Fruit fly (Drosophila melanogaster): ENCODE results near the gene CG12171.

Gene CG12171

DNA sequence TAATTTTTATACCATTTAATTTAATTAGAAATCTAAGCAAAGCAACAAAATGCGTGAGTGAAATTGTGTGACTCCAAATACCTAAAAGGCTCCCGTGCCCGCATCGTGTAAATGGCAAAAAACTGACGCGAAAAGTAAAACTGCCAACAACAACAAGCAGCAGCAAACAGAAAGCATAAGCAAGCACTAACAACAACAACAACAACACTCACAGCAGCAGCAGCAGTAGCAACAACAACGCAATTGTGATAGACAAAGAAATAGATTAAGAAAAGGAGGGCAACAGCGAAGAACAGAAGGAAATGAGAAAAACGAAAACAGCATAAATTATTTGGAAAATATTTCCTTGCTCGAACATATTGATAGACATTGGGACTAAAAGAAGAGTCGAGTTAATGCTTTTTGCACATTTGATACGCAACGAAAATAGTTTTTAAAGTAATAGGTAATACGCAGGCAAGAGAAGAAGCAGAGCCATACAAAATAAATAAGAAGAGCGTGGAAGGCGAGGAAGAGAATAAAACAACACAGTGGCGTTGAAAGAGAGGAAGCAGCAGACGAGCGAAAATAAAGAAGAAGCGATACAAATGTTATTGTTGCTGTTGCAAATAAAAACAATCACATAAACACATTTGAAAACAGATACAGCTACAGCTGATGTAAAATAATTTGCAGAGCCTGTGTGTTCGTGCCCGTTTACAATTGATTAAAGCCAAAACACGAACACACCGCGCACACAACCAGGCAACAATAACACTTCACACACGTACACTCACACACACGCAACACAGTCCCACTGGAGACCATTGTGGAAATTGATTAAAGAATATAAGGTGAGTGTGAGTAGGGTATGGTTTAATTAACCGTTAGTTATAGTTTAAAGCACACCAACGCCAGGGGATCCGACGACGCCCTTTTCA lies 36.6 kb downstream of the CG12171 start:
- TF ChIP-seq CG9705 (GFP tag; optimal IDR thresholded peaks at IDR 0.05) (no peak), psq (GFP tag; optimal IDR thresholded peaks at IDR 0.05) (peak; percentile 60)

DNA sequence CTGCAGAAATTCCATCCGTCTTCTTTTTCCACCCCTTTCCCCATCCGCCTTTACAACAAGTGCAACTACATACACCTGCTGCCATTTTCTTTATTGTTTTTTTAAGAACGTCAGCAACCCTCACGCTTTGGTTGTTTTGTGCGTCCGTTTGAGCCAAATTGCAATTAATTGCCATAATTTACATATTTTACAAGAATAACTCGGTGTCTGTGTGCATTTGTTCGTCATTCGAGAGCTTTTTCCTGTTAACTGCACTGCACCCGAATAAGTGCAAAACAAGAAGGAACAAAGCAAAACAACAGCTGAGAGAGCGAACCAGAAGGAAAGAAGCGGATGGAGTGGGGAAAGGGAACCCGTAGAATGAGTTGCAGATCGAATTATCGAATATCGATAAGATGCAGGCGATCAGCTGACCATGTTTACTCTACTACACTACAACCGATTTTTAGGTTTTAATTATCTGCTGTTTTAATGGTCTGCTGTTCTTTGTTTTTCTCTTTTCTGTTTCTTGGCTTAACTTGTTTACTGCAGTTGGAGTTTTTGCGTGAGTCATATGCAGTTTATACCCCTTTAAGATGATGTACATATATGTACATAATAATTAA lies 37.3 kb downstream of the CG12171 start:
- no peak for TF ChIP-seq CG32264 (GFP tag; optimal IDR thresholded peaks at IDR 0.05)
- no peak for TF ChIP-seq GATAd (GFP tag; optimal IDR thresholded peaks at IDR 0.05)
- TF ChIP-seq jim (GFP tag; optimal IDR thresholded peaks at IDR 0.05) = peak; percentile 46
- TF ChIP-seq Mio (GFP tag; optimal IDR thresholded peaks at IDR 0.05) = peak; percentile 6
- TF ChIP-seq Sp1 (GFP tag; optimal IDR thresholded peaks at IDR 0.05) = no peak
- peak; percentile 11 for TF ChIP-seq fru (GFP tag; optimal IDR thresholded peaks at IDR 0.05)
- peak in 1 of 2 experiments; percentile 8 for TF ChIP-seq foxo (GFP tag; optimal IDR thresholded peaks at IDR 0.05)
- TF ChIP-seq br (GFP tag; optimal IDR thresholded peaks at IDR 0.05) = no peak
- no peak for TF ChIP-seq tai (GFP tag; optimal IDR thresholded peaks at IDR 0.05)
- TF ChIP-seq sage (GFP tag; optimal IDR thresholded peaks at IDR 0.05) = no peak
- peak; percentile 36 for TF ChIP-seq Hnf4 (GFP tag; optimal IDR thresholded peaks at IDR 0.05)
- peak; percentile 85 for TF ChIP-seq psq (GFP tag; optimal IDR thresholded peaks at IDR 0.05)
- peak; percentile 17 for TF ChIP-seq Jra (GFP tag; optimal IDR thresholded peaks at IDR 0.05)
- TF ChIP-seq brk (GFP tag; optimal IDR thresholded peaks at IDR 0.05) = peak; percentile 12
- peak; percentile 4 for TF ChIP-seq rgr (GFP tag; optimal IDR thresholded peaks at IDR 0.05)

dm6 chr3R:5671265-5671663 lies 37.8 kb downstream of the CG12171 start:
- TF ChIP-seq pan (optimal IDR thresholded peaks at IDR 0.05) = no peak
- peak; percentile 40 for TF ChIP-seq Hr83 (GFP tag; optimal IDR thresholded peaks at IDR 0.05; ENCODE audit: poor library complexity, severe bottlenecking)
- TF ChIP-seq fru (GFP tag; optimal IDR thresholded peaks at IDR 0.05) = no peak
- TF ChIP-seq jim (GFP tag; optimal IDR thresholded peaks at IDR 0.05) = no peak
- TF ChIP-seq Dif (GFP tag; optimal IDR thresholded peaks at IDR 0.05; ENCODE audit: partially characterized antibody) = no peak

- peak; percentile 79 for TF ChIP-seq Myc (optimal IDR thresholded peaks at IDR 0.05)
- peak; percentile 76 for TF ChIP-seq Dif (GFP tag; optimal IDR thresholded peaks at IDR 0.05; ENCODE audit: partially characterized antibody)
- TF ChIP-seq pan (optimal IDR thresholded peaks at IDR 0.05) = no peak
- TF ChIP-seq dsf (GFP tag; optimal IDR thresholded peaks at IDR 0.05; ENCODE audit: borderline replicate concordance) = no peak
- TF ChIP-seq dl (GFP tag; optimal IDR thresholded peaks at IDR 0.05; ENCODE audit: insufficient read depth in 1 of 2, partially characterized antibody in 2 of 2) = peak; percentile 42 to 56
- no peak for TF ChIP-seq Rel (GFP tag; optimal IDR thresholded peaks at IDR 0.05)
- TF ChIP-seq Rel (tag; optimal IDR thresholded peaks at IDR 0.05) = peak; percentile 46
- TF ChIP-seq Hr78 (GFP tag; optimal IDR thresholded peaks at IDR 0.05) = no peak
- TF ChIP-seq Dfd (GFP tag; optimal IDR thresholded peaks at IDR 0.05) = no peak
- no peak for TF ChIP-seq Vsx2 (GFP tag; optimal IDR thresholded peaks at IDR 0.05; ENCODE audit: partially characterized antibody)
These were observed 38.6 kb downstream of the CG12171 start for dm6 chr3R:5671795-5672657.

DNA sequence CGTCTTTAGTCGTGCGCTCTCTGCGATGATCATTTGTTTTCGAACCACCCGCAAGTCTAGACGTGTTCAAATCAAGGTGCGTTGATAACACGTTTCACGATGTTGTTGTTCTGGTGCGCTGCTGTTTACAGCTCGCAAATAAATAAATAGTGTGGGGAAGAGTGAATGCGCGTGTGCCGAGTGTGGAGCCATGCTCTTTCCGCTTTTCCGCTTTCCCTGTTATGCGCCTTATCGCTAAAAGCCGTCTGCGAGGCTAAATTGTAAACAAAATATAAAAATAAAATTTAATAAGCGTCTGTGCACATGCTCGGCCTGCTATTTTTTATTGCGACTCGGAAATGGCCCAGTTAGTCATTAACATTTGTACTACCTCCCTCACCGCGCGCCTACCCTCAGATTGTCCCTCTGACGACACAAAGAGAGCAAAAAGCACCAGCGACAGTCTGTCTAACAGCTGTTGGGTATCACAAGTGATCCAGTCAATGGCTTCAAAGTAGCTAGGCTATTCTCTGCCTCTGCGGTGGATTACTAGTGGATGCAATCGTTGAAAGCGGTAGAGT lies 39.3 kb downstream of the CG12171 start:
- TF ChIP-seq N (GFP tag; optimal IDR thresholded peaks at IDR 0.05) (no peak), Hr83 (GFP tag; optimal IDR thresholded peaks at IDR 0.05; ENCODE audit: poor library complexity, severe bottlenecking) (peak; percentile 70), OdsH (GFP tag; optimal IDR thresholded peaks at IDR 0.05) (peak; percentile 23), jim (GFP tag; optimal IDR thresholded peaks at IDR 0.05) (peak; percentile 15), fru (GFP tag; optimal IDR thresholded peaks at IDR 0.05) (peak; percentile 41), h (GFP tag; optimal IDR thresholded peaks at IDR 0.05) (peak; percentile 65), sage (GFP tag; optimal IDR thresholded peaks at IDR 0.05) (peak; percentile 2), Vsx2 (GFP tag; optimal IDR thresholded peaks at IDR 0.05; ENCODE audit: partially characterized antibody) (no peak), psq (GFP tag; optimal IDR thresholded peaks at IDR 0.05) (peak; percentile 19), CG32264 (GFP tag; optimal IDR thresholded peaks at IDR 0.05) (no peak), Rel (GFP tag; optimal IDR thresholded peaks at IDR 0.05) (no peak), Rel (tag; optimal IDR thresholded peaks at IDR 0.05) (peak; percentile 25)
